Fruit fly (Drosophila melanogaster) whole organism, wandering third instar larva: Measurements from ENCODE around the gene CG18094.

Experiments
- CG32264 ChIP-seq: fragments of 200-800 bp; sonication (Bioruptor generic); optimal IDR thresholded peaks from 2 replicates; lab custom pipeline; 2016; ENCODE audit warnings: missing biosample characterization, missing genetic modification characterization
- Dfd ChIP-seq: fragments of >200 bp; optimal IDR thresholded peaks from 2 replicates; lab custom pipeline; 2017; ENCODE audit warnings: missing biosample characterization, missing genetic modification characterization
- GATAd ChIP-seq: sonication (Bioruptor generic); optimal IDR thresholded peaks from 2 replicates; lab custom pipeline; 2016; ENCODE audit warnings: missing biosample characterization, missing genetic modification characterization
- HLH106 ChIP-seq: fragments of 200-800 bp; optimal IDR thresholded peaks from 3 replicates; lab custom pipeline; 2019; ENCODE audit warnings: missing biosample characterization, mild to moderate bottlenecking, missing genetic modification characterization, moderate library complexity
- Hnf4 ChIP-seq: fragments of 200-800 bp; sonication (Bioruptor generic); optimal IDR thresholded peaks from 2 replicates; lab custom pipeline; 2016; ENCODE audit warnings: missing biosample characterization, mild to moderate bottlenecking, missing genetic modification characterization
- Hr78 ChIP-seq: fragments of >200 bp; optimal IDR thresholded peaks from 2 replicates; lab custom pipeline; 2017; ENCODE audit warnings: missing biosample characterization, missing genetic modification characterization
- Vsx2 ChIP-seq: fragments of 200-300, 225-300 bp; sonication (Bioruptor generic); optimal IDR thresholded peaks from 2 replicates; lab custom pipeline; 2018; ENCODE audit warnings: missing biosample characterization, missing genetic modification characterization; ENCODE audit not compliant: partially characterized antibody
- dsf ChIP-seq: sonication (Bioruptor generic); optimal IDR thresholded peaks from 2 replicates; lab custom pipeline; 2016; ENCODE audit warnings: missing biosample characterization, missing genetic modification characterization, borderline replicate concordance
- h ChIP-seq: fragments of 200-800 bp; sonication (Bioruptor generic); optimal IDR thresholded peaks from 3 replicates; lab custom pipeline; 2016; ENCODE audit warnings: missing biosample characterization, mild to moderate bottlenecking, missing genetic modification characterization
- lola ChIP-seq: fragments of >200 bp; optimal IDR thresholded peaks from 2 replicates; lab custom pipeline; 2017; ENCODE audit warnings: missing biosample characterization, missing genetic modification characterization
- rgr ChIP-seq: fragments of 200-800 bp; sonication (Bioruptor generic); optimal IDR thresholded peaks from 3 replicates; lab custom pipeline; 2016; ENCODE audit warnings: missing biosample characterization, mild to moderate bottlenecking, missing genetic modification characterization
- usp ChIP-seq: fragments of >200 bp; optimal IDR thresholded peaks from 2 replicates; lab custom pipeline; 2017; ENCODE audit warnings: missing biosample characterization, missing genetic modification characterization

DNA sequence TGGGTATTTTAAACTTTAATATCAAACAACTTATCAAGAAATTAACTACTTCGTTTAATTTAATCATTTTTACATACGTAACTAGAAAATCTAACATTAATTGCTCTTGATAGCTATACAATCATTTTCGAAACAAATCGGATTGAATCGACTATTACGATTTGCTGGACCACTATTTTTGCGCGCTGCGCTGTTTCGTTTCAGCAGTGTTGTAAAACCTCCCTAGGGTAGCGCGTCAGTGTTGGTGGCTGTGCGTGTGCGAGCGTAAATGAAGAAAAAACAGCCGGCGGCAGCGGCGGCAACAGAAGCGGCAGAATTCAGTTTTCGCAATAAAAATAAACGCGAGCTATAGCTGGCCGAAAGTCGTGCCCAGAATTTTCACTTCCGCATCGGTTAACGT, 43.2 kb downstream of the CG18094 start, which contains the start of gene CG33116:
- TF ChIP-seq lola (GFP tag; lab: Kevin White, UChicago) (no peak), h (GFP tag; lab: Kevin White, UChicago) (peak; percentile 90), CG32264 (peak; percentile 74), Hr78 (GFP tag; lab: Kevin White, UChicago) (no peak), usp (GFP tag; lab: Kevin White, UChicago) (no peak), Dfd (GFP tag; lab: Kevin White, UChicago) (no peak), Vsx2 (no peak), HLH106 (tag; lab: Kevin White, UChicago) (peak; percentile 85), rgr (GFP tag; lab: Kevin White, UChicago) (peak; percentile 93), GATAd (GFP tag; lab: Kevin White, UChicago) (peak; percentile 28), Hnf4 (GFP tag; lab: Kevin White, UChicago) (peak; percentile 91), dsf (GFP tag; lab: Kevin White, UChicago) (peak; percentile 50)
